Worm (Caenorhabditis elegans): ENCODE data around the gene clh-6.
A peak's percentile ranks its signal among the peaks of the same experiment; 100 is the strongest.

clh-6 gene

DNA sequence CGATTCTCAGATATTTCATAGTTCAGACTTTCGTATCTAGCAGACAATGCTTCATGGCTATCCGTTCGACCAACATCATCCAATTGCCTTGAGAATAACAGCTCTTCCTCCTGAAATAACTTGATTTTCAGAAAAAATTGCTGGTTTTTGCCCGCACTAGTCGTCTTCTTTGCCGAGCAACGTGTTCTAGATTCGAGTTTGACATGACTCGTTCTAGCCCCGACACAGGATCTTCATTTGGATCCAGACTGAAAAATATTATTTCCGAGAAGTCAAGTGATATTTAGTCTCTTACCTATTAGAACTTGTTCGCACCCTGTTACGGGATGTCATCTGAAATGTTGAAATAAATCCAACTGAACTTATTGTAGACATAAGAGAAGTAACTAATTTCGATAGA is at the start of gene clh-6:
clh-6 (minus strand) TSS at position 333 of the 400 bp plus-strand sequence.
- TF ChIP-seq ama-1 (optimal IDR thresholded peaks at IDR 0.05): peak; percentile 41
- TF ChIP-seq fkh-6 (tag; optimal IDR thresholded peaks at IDR 0.05): no peak

- TF ChIP-seq hlh-30 (tag; optimal IDR thresholded peaks at IDR 0.05; ENCODE audit: insufficient read depth) (peak; percentile 55), ama-1 (optimal IDR thresholded peaks at IDR 0.05) (no peak), unc-55 (GFP tag; optimal IDR thresholded peaks at IDR 0.05) (peak; percentile 33), ttx-3 (tag; optimal IDR thresholded peaks at IDR 0.05) (no peak)
Observed at ce11 chrV:12111452-12111851, 48.3 kb upstream of the clh-6 start, which contains the start of gene lhpp-1. Gene lhpp-1, minus strand, starts transcription at chrV:12111805.

DNA sequence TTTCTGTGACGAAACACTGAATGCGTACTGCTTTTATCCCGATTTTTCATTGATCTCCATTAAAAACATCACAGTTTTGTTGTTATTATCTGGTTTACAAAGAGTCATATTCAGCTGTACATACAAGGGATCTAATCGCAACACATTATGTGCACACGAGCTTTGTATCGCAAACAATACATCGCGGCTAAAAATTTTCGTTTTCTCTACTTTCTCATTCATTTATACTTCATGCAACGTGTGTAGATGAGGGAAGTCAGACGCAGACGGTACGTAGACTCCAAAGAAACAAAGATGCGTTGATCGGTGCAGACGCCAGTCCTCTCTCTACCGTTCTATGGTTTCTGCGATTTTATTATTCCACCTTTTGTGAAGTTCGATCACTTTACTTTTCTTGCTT is 43.7 kb upstream of the clh-6 start, which contains the start of gene nhr-136:
nhr-136 (plus strand) TSS at position 301 of the 400 bp plus-strand sequence.
- TF ChIP-seq ceh-9 (tag; optimal IDR thresholded peaks at IDR 0.05) (no peak), hlh-8 (tag; optimal IDR thresholded peaks at IDR 0.05) (no peak), hlh-30 (tag; optimal IDR thresholded peaks at IDR 0.05; ENCODE audit: insufficient read depth) (no peak), unc-86 (tag; optimal IDR thresholded peaks at IDR 0.05) (no peak), ceh-31 (tag; optimal IDR thresholded peaks at IDR 0.05) (no peak), ceh-34 (tag; optimal IDR thresholded peaks at IDR 0.05) (no peak), lim-6 (tag; optimal IDR thresholded peaks at IDR 0.05) (no peak), syd-9 (tag; optimal IDR thresholded peaks at IDR 0.05) (no peak), fkh-6 (tag; optimal IDR thresholded peaks at IDR 0.05) (no peak), odd-2 (tag; optimal IDR thresholded peaks at IDR 0.05) (no peak)

DNA sequence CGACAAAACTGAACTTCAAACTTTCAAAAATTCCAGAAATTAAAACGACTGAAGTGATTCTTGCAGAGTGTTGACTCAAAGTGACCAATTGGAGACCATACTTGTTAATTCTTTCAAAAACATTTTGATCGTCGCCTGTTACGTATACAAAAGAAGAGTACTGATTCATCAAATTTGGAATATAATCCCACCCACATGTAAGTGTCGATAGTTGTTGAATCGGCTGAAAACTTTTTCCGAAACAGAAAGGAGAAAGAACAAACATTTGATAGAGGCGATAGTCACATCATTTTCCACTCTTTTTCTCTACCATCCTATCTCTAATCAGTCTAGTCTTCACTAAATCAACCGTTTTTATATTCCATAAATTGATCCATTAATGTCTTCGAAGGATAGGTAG is 40.8 kb upstream of the clh-6 start, which contains the start of gene nhr-153:
nhr-153 (plus strand) TSS at position 301 of the 400 bp plus-strand sequence.
- TF ChIP-seq syd-9 (tag; optimal IDR thresholded peaks at IDR 0.05): no peak
- no peak for TF ChIP-seq unc-55 (GFP tag; optimal IDR thresholded peaks at IDR 0.05)
- no peak for TF ChIP-seq unc-3 (GFP tag; conservative IDR thresholded peaks at IDR 0.05)
- no peak for TF ChIP-seq unc-3 (tag; optimal IDR thresholded peaks at IDR 0.05)
- no peak for TF ChIP-seq ztf-16 (tag; optimal IDR thresholded peaks at IDR 0.05)
- no peak for TF ChIP-seq hlh-30 (tag; optimal IDR thresholded peaks at IDR 0.05; ENCODE audit: insufficient read depth)
- no peak for TF ChIP-seq lin-11 (tag; optimal IDR thresholded peaks at IDR 0.05)
- no peak for TF ChIP-seq ceh-9 (tag; optimal IDR thresholded peaks at IDR 0.05)
- TF ChIP-seq sox-4 (tag; optimal IDR thresholded peaks at IDR 0.05): no peak
- no peak for TF ChIP-seq zip-5 (tag; optimal IDR thresholded peaks at IDR 0.05)
- TF ChIP-seq C38D4.7 (GFP tag; optimal IDR thresholded peaks at IDR 0.05): no peak
- TF ChIP-seq nfya-1 (tag; optimal IDR thresholded peaks at IDR 0.05): no peak
- TF ChIP-seq odd-2 (tag; optimal IDR thresholded peaks at IDR 0.05): no peak
- TF ChIP-seq madf-2 (tag; optimal IDR thresholded peaks at IDR 0.05): no peak
- TF ChIP-seq nhr-232 (tag; optimal IDR thresholded peaks at IDR 0.05): no peak
- no peak for TF ChIP-seq elt-4 (tag; optimal IDR thresholded peaks at IDR 0.05)

- no peak for TF ChIP-seq ceh-34 (tag; optimal IDR thresholded peaks at IDR 0.05)
- no peak for TF ChIP-seq npax-4 (tag; optimal IDR thresholded peaks at IDR 0.05)
- TF ChIP-seq hlh-8 (tag; optimal IDR thresholded peaks at IDR 0.05): no peak
- no peak for TF ChIP-seq pqm-1 (tag; optimal IDR thresholded peaks at IDR 0.05)
Observed at ce11 chrV:12100794-12101343, 37.7 kb upstream of the clh-6 start, which contains the start of gene nhr-154. Gene nhr-154, plus strand, starts transcription at chrV:12101293.

DNA sequence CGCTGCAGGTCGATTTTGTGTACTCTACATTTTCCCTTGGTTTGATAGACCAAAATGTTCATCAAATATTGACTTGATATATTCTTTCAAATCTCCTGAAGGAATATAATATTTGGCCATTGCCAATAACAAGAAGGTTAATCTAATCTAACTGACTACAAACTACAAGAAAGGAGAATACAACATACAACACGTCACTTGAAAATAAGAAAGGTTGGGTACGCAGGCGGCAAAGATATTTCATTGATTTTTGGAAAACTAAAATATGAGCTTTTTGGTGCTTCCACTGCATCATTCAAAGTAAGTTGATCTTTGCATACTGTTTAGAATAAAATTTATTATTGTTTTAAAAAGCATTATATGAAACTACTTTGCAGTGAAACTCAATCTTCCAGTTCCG is 35.0 kb upstream of the clh-6 start, which contains the start of gene nhr-209:
nhr-209 (plus strand) TSS at position 27 of the 400 bp plus-strand sequence.
- TF ChIP-seq ztf-16 (tag; optimal IDR thresholded peaks at IDR 0.05) (no peak), pqm-1 (tag; optimal IDR thresholded peaks at IDR 0.05) (no peak), mec-3 (tag; optimal IDR thresholded peaks at IDR 0.05; ENCODE audit: borderline replicate concordance) (no peak), ama-1 (optimal IDR thresholded peaks at IDR 0.05) (no peak), che-1 (tag; optimal IDR thresholded peaks at IDR 0.05) (no peak), fkh-6 (tag; optimal IDR thresholded peaks at IDR 0.05) (no peak), Y22D7AL.16 (tag; optimal IDR thresholded peaks at IDR 0.05) (no peak), tbx-7 (tag; optimal IDR thresholded peaks at IDR 0.05) (no peak), ceh-6 (GFP tag; optimal IDR thresholded peaks at IDR 0.05) (no peak), lin-11 (tag; optimal IDR thresholded peaks at IDR 0.05) (no peak), sdc-2 (tag; optimal IDR thresholded peaks at IDR 0.05) (no peak), T23F11.4 (GFP tag; optimal IDR thresholded peaks at IDR 0.05) (no peak), sox-4 (tag; optimal IDR thresholded peaks at IDR 0.05) (no peak), rnt-1 (tag; optimal IDR thresholded peaks at IDR 0.05) (no peak), K09A11.1 (tag; optimal IDR thresholded peaks at IDR 0.05; ENCODE audit: insufficient read depth) (no peak), unc-3 (GFP tag; conservative IDR thresholded peaks at IDR 0.05) (no peak), unc-3 (tag; optimal IDR thresholded peaks at IDR 0.05) (no peak)
